Worm (Caenorhabditis elegans) whole organism, mixed stage, embryonic: ENCODE measurements around the gene srg-48.

Experiments
- bed-3 ChIP-seq: fragments of 200-800 bp; sonication (Bioruptor generic); optimal IDR thresholded peaks from 3 replicates; lab custom pipeline; 2018; ENCODE audit warnings: mild to moderate bottlenecking, missing genetic modification characterization, moderate library complexity, missing compliant biosample characterization
- blmp-1 ChIP-seq: fragments of 150-350 bp; optimal IDR thresholded peaks from 2 replicates; lab custom pipeline; 2014; ENCODE audit warnings: missing biosample characterization, missing genetic modification characterization
- ceh-83 ChIP-seq: fragments of 200-800 bp; sonication (Bioruptor generic); optimal IDR thresholded peaks from 2 replicates; lab custom pipeline; 2018; ENCODE audit warnings: mild to moderate bottlenecking, missing genetic modification characterization, missing compliant biosample characterization
- lin-13 ChIP-seq: fragments of 150-350 bp; optimal IDR thresholded peaks from 2 replicates; lab custom pipeline; 2014; ENCODE audit warnings: missing biosample characterization, missing genetic modification characterization
- mab-5 ChIP-seq: fragments of 150-350 bp; optimal IDR thresholded peaks from 2 replicates; lab custom pipeline; 2014; ENCODE audit warnings: missing biosample characterization, missing genetic modification characterization
- mep-1 ChIP-seq: fragments of 150-350 bp; optimal IDR thresholded peaks from 2 replicates; lab custom pipeline; 2017; ENCODE audit warnings: missing biosample characterization, missing genetic modification reagents, missing genetic modification characterization, inconsistent platforms
- nhr-237 ChIP-seq: fragments of 150-350 bp; optimal IDR thresholded peaks from 2 replicates; lab custom pipeline; 2014; ENCODE audit warnings: missing biosample characterization, missing genetic modification characterization
- nhr-76 ChIP-seq: sonication (generic microtip); optimal IDR thresholded peaks from 2 replicates; lab custom pipeline; 2017; ENCODE audit warnings: missing biosample characterization, missing genetic modification characterization
- pha-4 ChIP-seq: fragments of 150-350 bp; optimal IDR thresholded peaks from 2 replicates; lab custom pipeline; 2018; ENCODE audit warnings: missing biosample characterization, missing genetic modification reagents, missing genetic modification characterization
- snpc-4 ChIP-seq: fragments of 150-350 bp; optimal IDR thresholded peaks from 2 replicates; lab custom pipeline; 2014; ENCODE audit warnings: missing biosample characterization, missing genetic modification characterization
- unc-62 ChIP-seq: fragments of 150-350 bp; optimal IDR thresholded peaks from 2 replicates; lab custom pipeline; 2014; ENCODE audit warnings: missing biosample characterization, missing genetic modification reagents, missing genetic modification characterization
- ztf-11 ChIP-seq: fragments of 150-350 bp; optimal IDR thresholded peaks from 2 replicates; lab custom pipeline; 2014; ENCODE audit warnings: missing biosample characterization, missing genetic modification characterization

ce11 chrIV:7032459-7032858 lies 39.8 kb upstream of the srg-48 start, which contains the start of gene C06G3.8:
- TF ChIP-seq ceh-83 = no peak
- TF ChIP-seq unc-62 (GFP tag; lab: Kevin White, UChicago) = no peak
- TF ChIP-seq ztf-11 = no peak
- no peak for TF ChIP-seq bed-3 (GFP tag; lab: Kevin White, UChicago)
- TF ChIP-seq snpc-4 (tag; lab: Kevin White, UChicago) = no peak
- TF ChIP-seq pha-4 (tag; lab: Kevin White, UChicago) = no peak
- no peak for TF ChIP-seq blmp-1 (tag; lab: Kevin White, UChicago)
- no peak for TF ChIP-seq mab-5 (tag; lab: Kevin White, UChicago)
- TF ChIP-seq nhr-76 (tag; lab: Kevin White, UChicago) = no peak
- TF ChIP-seq mep-1 (tag; lab: Kevin White, UChicago) = no peak
- TF ChIP-seq nhr-237 = no peak
- no peak for TF ChIP-seq lin-13 (tag; lab: Kevin White, UChicago)
